Fruit fly (Drosophila melanogaster): ENCODE results near the gene mRNA-cap.

Gene mRNA-cap

dm6 chrX:14216844-14217243, 25.8 kb downstream of the mRNA-cap start (continued):
- TF ChIP-seq CG11504 (tag; optimal IDR thresholded peaks at IDR 0.05) (peak; percentile 23), CG18619 (GFP tag; optimal IDR thresholded peaks at IDR 0.05) (no peak), Lim3 (GFP tag; IDR thresholded peaks at IDR 0.05) (no peak), CG13894 (tag; optimal IDR thresholded peaks at IDR 0.05) (no peak), mld (GFP tag; IDR thresholded peaks at IDR 0.05; ENCODE audit: partially characterized antibody) (no peak), CG7839 (tag; optimal IDR thresholded peaks at IDR 0.05) (peak; percentile 2), exex (tag; optimal IDR thresholded peaks at IDR 0.05) (no peak), CG2678 (tag; optimal IDR thresholded peaks at IDR 0.05) (peak; percentile 18), cwo (GFP tag; optimal IDR thresholded peaks at IDR 0.05) (no peak), ttk (GFP tag; IDR thresholded peaks at IDR 0.05) (no peak), pb (GFP tag; optimal IDR thresholded peaks at IDR 0.05) (no peak), sens-2 (GFP tag; IDR thresholded peaks at IDR 0.05) (no peak), toy (GFP tag; IDR thresholded peaks at IDR 0.05) (no peak), pho (GFP tag; optimal IDR thresholded peaks at IDR 0.05) (no peak), HLH3B (GFP tag; IDR thresholded peaks at IDR 0.05) (no peak), CG7556 (GFP tag; optimal IDR thresholded peaks at IDR 0.05) (no peak), sisA (GFP tag; IDR thresholded peaks at IDR 0.05) (no peak), lab (GFP tag; optimal IDR thresholded peaks at IDR 0.05) (peak; percentile 1), Hmx (GFP tag; optimal IDR thresholded peaks at IDR 0.05) (no peak), B-H1 (GFP tag; IDR thresholded peaks at IDR 0.05) (no peak), gcm2 (GFP tag; optimal IDR thresholded peaks at IDR 0.05) (no peak), ind (GFP tag; optimal IDR thresholded peaks at IDR 0.05) (no peak), sim (GFP tag; IDR thresholded peaks at IDR 0.05) (no peak), CG4404 (GFP tag; IDR thresholded peaks at IDR 0.05) (no peak), CG9932 (GFP tag; IDR thresholded peaks at IDR 0.05) (no peak), CG7987 (GFP tag; optimal IDR thresholded peaks at IDR 0.05) (no peak), CG30403 (GFP tag; optimal IDR thresholded peaks at IDR 0.05) (peak; percentile 8), Sry-δ (GFP tag; optimal IDR thresholded peaks at IDR 0.05) (no peak), Med (GFP tag) (peak; percentile 16)

dm6 chrX:14215834-14216233, 26.8 kb downstream of the mRNA-cap start:
- TF ChIP-seq NfI (GFP tag; optimal IDR thresholded peaks at IDR 0.05) (peak; percentile 16), CG18764 (GFP tag; optimal IDR thresholded peaks at IDR 0.05) (no peak), Rfx (GFP tag; IDR thresholded peaks at IDR 0.05) (0 out of 2 replicates have a peak, but pooled peaks have one; percentile 17), da (GFP tag; optimal IDR thresholded peaks at IDR 0.05) (no peak), ara (GFP tag; IDR thresholded peaks at IDR 0.05) (no peak), exex (tag; optimal IDR thresholded peaks at IDR 0.05) (no peak), Taf1 (GFP tag; IDR thresholded peaks at IDR 0.05) (no peak), nerfin-1 (tag; optimal IDR thresholded peaks at IDR 0.05) (no peak), Ets65A (GFP tag) (peak; percentile 63), zf30C (GFP tag; optimal IDR thresholded peaks at IDR 0.05) (no peak), CG7839 (tag; optimal IDR thresholded peaks at IDR 0.05) (peak; percentile 12), sc (optimal IDR thresholded peaks at IDR 0.05) (no peak), sc (GFP tag; optimal IDR thresholded peaks at IDR 0.05) (no peak), Med (GFP tag) (peak; percentile 63), rib (GFP tag; IDR thresholded peaks at IDR 0.05) (no peak), sd (tag; optimal IDR thresholded peaks at IDR 0.05) (peak; percentile 73), sob (GFP tag; IDR thresholded peaks at IDR 0.05) (0 out of 2 replicates have a peak, but pooled peaks have one; percentile 13), Dad (GFP tag; optimal IDR thresholded peaks at IDR 0.05) (no peak), CG2678 (tag; optimal IDR thresholded peaks at IDR 0.05) (peak; percentile 14), CG17612 (GFP tag; IDR thresholded peaks at IDR 0.05) (no peak), Asciz (GFP tag; optimal IDR thresholded peaks at IDR 0.05) (no peak), CG32772 (GFP tag; IDR thresholded peaks at IDR 0.05) (no peak), Lpt (GFP tag; optimal IDR thresholded peaks at IDR 0.05) (no peak), CG1024 (GFP tag; IDR thresholded peaks at IDR 0.05) (no peak), chm (GFP tag; IDR thresholded peaks at IDR 0.05) (no peak), row (GFP tag; IDR thresholded peaks at IDR 0.05) (peak; percentile 32; the same call in 1 of the 3 replicates), CG2129 (GFP tag; IDR thresholded peaks at IDR 0.05; ENCODE audit: partially characterized antibody) (no peak), CG15269 (tag; optimal IDR thresholded peaks at IDR 0.05) (no peak)
